Fruit fly (Drosophila melanogaster) whole organism, embryonic: ENCODE measurements around the gene CG5758.
A peak's percentile ranks its signal among the peaks of the same experiment; 100 is the strongest.

Source experiments
- Asciz ChIP-seq: fragments of 200-800 bp; sonication (Bioruptor generic); optimal IDR thresholded peaks from 2 replicates; lab custom pipeline; 2017; ENCODE audit warnings: missing biosample characterization, mild to moderate bottlenecking, missing genetic modification characterization, missing genetic modification reagents
- B-H2 ChIP-seq: fragments of 200-800 bp; sonication (Bioruptor generic); optimal IDR thresholded peaks from 2 replicates; lab custom pipeline; 2018; ENCODE audit warnings: missing biosample characterization, mild to moderate bottlenecking, missing genetic modification characterization
- Bgb ChIP-seq: fragments of 200-800 bp; sonication (Bioruptor generic); IDR thresholded peaks from 2 replicates; pipeline ENCODE4 v1.3.6; 2022; ENCODE audit warnings: missing biosample characterization, missing genetic modification characterization; ENCODE audit not compliant: partially characterized antibody
- CG10147 ChIP-seq: fragments of 200-800 bp; sonication (Bioruptor generic); optimal IDR thresholded peaks from 2 replicates; lab custom pipeline; 2019; ENCODE audit warnings: missing biosample characterization, mild to moderate bottlenecking, missing genetic modification characterization, moderate library complexity
- CG10267 ChIP-seq: fragments of 200-800 bp; sonication (Bioruptor generic); optimal IDR thresholded peaks from 2 replicates; lab custom pipeline; 2018; ENCODE audit warnings: missing biosample characterization, mild to moderate bottlenecking, missing genetic modification characterization, moderate library complexity
- CG10654 ChIP-seq: fragments of 200-800 bp; sonication (Bioruptor generic); optimal IDR thresholded peaks from 2 replicates; lab custom pipeline; 2016; ENCODE audit warnings: missing biosample characterization, missing genetic modification characterization
- CG11695 ChIP-seq: fragments of 200-800 bp; sonication (Bioruptor generic); IDR thresholded peaks from 3 replicates; pipeline ENCODE4 v1.3.6; 2022; ENCODE audit warnings: missing biosample characterization, missing genetic modification characterization
- CG12659 ChIP-seq: fragments of 200-800 bp; sonication (Bioruptor generic); optimal IDR thresholded peaks from 3 replicates; lab custom pipeline; 2017; ENCODE audit warnings: mild to moderate bottlenecking, missing biosample characterization, missing genetic modification reagents, missing genetic modification characterization
- CG12942 ChIP-seq: fragments of 200-800 bp; sonication (Bioruptor generic); optimal IDR thresholded peaks from 3 replicates; lab custom pipeline; 2016; ENCODE audit warnings: missing biosample characterization, missing genetic modification characterization
- CG13894 ChIP-seq: fragments of 200-800 bp; sonication (Bioruptor generic); optimal IDR thresholded peaks from 3 replicates; lab custom pipeline; 2018; ENCODE audit warnings: missing biosample characterization, mild to moderate bottlenecking, missing genetic modification characterization, moderate library complexity
- CG14441 ChIP-seq: fragments of 200-800 bp; sonication (Bioruptor generic); IDR thresholded peaks from 2 replicates; pipeline ENCODE4 v1.3.6; 2022; ENCODE audit warnings: missing biosample characterization, missing genetic modification characterization
- CG15269 ChIP-seq: fragments of 200-800 bp; sonication (Bioruptor generic); optimal IDR thresholded peaks from 2 replicates; lab custom pipeline; 2018; ENCODE audit warnings: missing biosample characterization, mild to moderate bottlenecking, missing genetic modification characterization, moderate library complexity
- CG15514 ChIP-seq: fragments of 200-800 bp; sonication (Bioruptor generic); optimal IDR thresholded peaks from 3 replicates; lab custom pipeline; 2017; ENCODE audit warnings: missing biosample characterization, missing genetic modification characterization, mild to moderate bottlenecking, moderate library complexity, missing genetic modification reagents
- CG2120 ChIP-seq: fragments of 200-800 bp; sonication (Bioruptor generic); optimal IDR thresholded peaks from 3 replicates; lab custom pipeline; 2016; ENCODE audit warnings: missing biosample characterization, missing genetic modification characterization
- CG3163 ChIP-seq: fragments of 200-800 bp; sonication (Bioruptor generic); optimal IDR thresholded peaks from 3 replicates; lab custom pipeline; 2016; ENCODE audit warnings: missing biosample characterization, missing genetic modification characterization
- CG5953 ChIP-seq: fragments of 200-800 bp; sonication (Bioruptor generic); IDR thresholded peaks from 2 replicates; pipeline ENCODE4 v1.3.6; 2022; ENCODE audit warnings: missing biosample characterization, missing genetic modification characterization
- CG6683 ChIP-seq: fragments of 200-800 bp; sonication (Bioruptor generic); optimal IDR thresholded peaks from 2 replicates; lab custom pipeline; 2017; ENCODE audit warnings: missing biosample characterization, mild to moderate bottlenecking, missing genetic modification characterization, missing genetic modification reagents
- CG8924 ChIP-seq: fragments of 200-800 bp; optimal IDR thresholded peaks from 3 replicates; lab custom pipeline; 2019; ENCODE audit warnings: missing biosample characterization, mild to moderate bottlenecking, missing genetic modification characterization, moderate library complexity
- CG9609 ChIP-seq: fragments of 200-800 bp; sonication (Bioruptor generic); optimal IDR thresholded peaks from 3 replicates; lab custom pipeline; 2016; ENCODE audit warnings: missing biosample characterization, missing genetic modification characterization
- D19B ChIP-seq: fragments of 200-800 bp; sonication (Bioruptor generic); optimal IDR thresholded peaks from 2 replicates; lab custom pipeline; 2017; ENCODE audit warnings: missing biosample characterization, mild to moderate bottlenecking, missing genetic modification characterization
- Dp ChIP-seq: fragments of 200-800 bp; sonication (Bioruptor generic); optimal IDR thresholded peaks from 2 replicates; lab custom pipeline; 2018; ENCODE audit warnings: missing biosample characterization, mild to moderate bottlenecking, missing genetic modification characterization, moderate library complexity
- Eip74EF ChIP-seq, 2 experiments: fragments of 200-800 bp in 1 of 2; fragments of >200 bp in 1 of 2; sonication (Bioruptor generic) in 1 of 2; optimal IDR thresholded peaks; 2 replicates each; lab custom pipeline; 2017 to 2019; ENCODE audit warnings: missing biosample characterization in 2 of 2, missing genetic modification characterization in 2 of 2, mild to moderate bottlenecking in 1 of 2, moderate library complexity in 1 of 2
- Fer2 ChIP-seq: fragments of 200-800 bp; sonication (Bioruptor generic); optimal IDR thresholded peaks from 2 replicates; lab custom pipeline; 2018; ENCODE audit warnings: missing biosample characterization, mild to moderate bottlenecking, missing genetic modification characterization, moderate library complexity
- Gug ChIP-seq: fragments of 200-800 bp; sonication (Bioruptor generic); IDR thresholded peaks from 4 replicates; pipeline ENCODE4 v1.3.6; 2022; ENCODE audit warnings: missing biosample characterization, missing genetic modification characterization
- Kr ChIP-seq: fragments of 200-800 bp; sonication (Bioruptor generic); optimal IDR thresholded peaks from 2 replicates; lab custom pipeline; 2017; ENCODE audit warnings: missing biosample characterization, mild to moderate bottlenecking, missing genetic modification characterization
- Lpt ChIP-seq: fragments of >200 bp; optimal IDR thresholded peaks from 2 replicates; lab custom pipeline; 2018; ENCODE audit warnings: missing biosample characterization, missing genetic modification characterization
- MESR4 ChIP-seq: fragments of 200-800 bp; sonication (Bioruptor generic); optimal IDR thresholded peaks from 2 replicates; lab custom pipeline; 2018; ENCODE audit warnings: missing biosample characterization, mild to moderate bottlenecking, missing genetic modification characterization, moderate library complexity
- NC2β ChIP-seq: fragments of 200-800 bp; sonication (Bioruptor generic); optimal IDR thresholded peaks from 2 replicates; lab custom pipeline; 2016; ENCODE audit warnings: missing biosample characterization, missing genetic modification characterization
- Sry-β ChIP-seq: fragments of 200-800 bp; sonication (Bioruptor generic); optimal IDR thresholded peaks from 2 replicates; lab custom pipeline; 2018; ENCODE audit warnings: missing biosample characterization, mild to moderate bottlenecking, missing genetic modification characterization, moderate library complexity
- ac ChIP-seq: fragments of 200-800 bp; sonication (Bioruptor generic); optimal IDR thresholded peaks from 3 replicates; lab custom pipeline; 2017; ENCODE audit warnings: missing biosample characterization, mild to moderate bottlenecking, missing genetic modification characterization
- crc ChIP-seq: fragments of 200-800 bp; sonication (Bioruptor generic); optimal IDR thresholded peaks from 2 replicates; lab custom pipeline; 2016; ENCODE audit warnings: missing biosample characterization, missing genetic modification characterization
- crp ChIP-seq, 2 experiments: fragments of 200-800 bp; sonication (Bioruptor generic); optimal IDR thresholded peaks; 2 replicates in 1 of 2; 3 replicates in 1 of 2; lab custom pipeline; 2017; ENCODE audit warnings: missing biosample characterization in 2 of 2, missing genetic modification characterization in 2 of 2, mild to moderate bottlenecking in 1 of 2, moderate library complexity in 1 of 2
- eyg ChIP-seq: fragments of 200-800 bp; sonication (Bioruptor generic); optimal IDR thresholded peaks from 3 replicates; lab custom pipeline; 2016; ENCODE audit warnings: missing biosample characterization, missing genetic modification characterization
- fru ChIP-seq: fragments of >200 bp; optimal IDR thresholded peaks from 2 replicates; lab custom pipeline; 2017
- hth ChIP-seq: fragments of >200 bp; optimal IDR thresholded peaks from 2 replicates; lab custom pipeline; 2017; ENCODE audit warnings: inconsistent platforms
- inv ChIP-seq: fragments of 200-800 bp; sonication (Bioruptor generic); IDR thresholded peaks from 2 replicates; pipeline ENCODE4 v1.3.6; 2022; ENCODE audit warnings: missing biosample characterization, missing genetic modification characterization; ENCODE audit not compliant: partially characterized antibody
- lov ChIP-seq, 2 experiments: fragments of 200-800 bp in 1 of 2; fragments of >200 bp in 1 of 2; sonication (Bioruptor generic) in 1 of 2; IDR thresholded peaks in 1 of 2; optimal IDR thresholded peaks in 1 of 2; 2 replicates in 1 of 2; 3 replicates in 1 of 2; pipeline versions ENCODE4 v1.3.6 to Lab custom; 2017 to 2022; ENCODE audit warnings: missing biosample characterization in 1 of 2, missing genetic modification characterization in 1 of 2
- mld ChIP-seq: fragments of 200-800 bp; sonication (Bioruptor generic); IDR thresholded peaks from 3 replicates; pipeline ENCODE4 v1.3.6; 2022; ENCODE audit warnings: missing biosample characterization, missing genetic modification characterization; ENCODE audit not compliant: partially characterized antibody
- nerfin-1 ChIP-seq: fragments of 200-800 bp; sonication (Bioruptor generic); optimal IDR thresholded peaks from 3 replicates; lab custom pipeline; 2019; ENCODE audit warnings: missing biosample characterization, mild to moderate bottlenecking, missing genetic modification characterization, moderate library complexity
- odd ChIP-seq: fragments of 200-800 bp; sonication (Bioruptor generic); optimal IDR thresholded peaks from 2 replicates; lab custom pipeline; 2017; ENCODE audit warnings: missing biosample characterization, mild to moderate bottlenecking, missing genetic modification characterization
- pfk ChIP-seq: fragments of 200-800 bp; sonication (Bioruptor generic); optimal IDR thresholded peaks from 2 replicates; lab custom pipeline; 2018; ENCODE audit warnings: missing biosample characterization, mild to moderate bottlenecking, missing genetic modification characterization, moderate library complexity
- repo ChIP-seq: fragments of 200-800 bp; sonication (Bioruptor generic); optimal IDR thresholded peaks from 2 replicates; lab custom pipeline; 2016; ENCODE audit warnings: missing biosample characterization, missing genetic modification characterization
- scrt ChIP-seq: fragments of 200-800 bp; sonication (Bioruptor generic); optimal IDR thresholded peaks from 2 replicates; lab custom pipeline; 2018; ENCODE audit warnings: missing biosample characterization, mild to moderate bottlenecking, missing genetic modification characterization, moderate library complexity
- sim ChIP-seq: fragments of 200-800 bp; sonication (Bioruptor generic); IDR thresholded peaks from 2 replicates; pipeline ENCODE4 v1.3.6; 2022; ENCODE audit warnings: missing biosample characterization, missing genetic modification characterization
- tgo ChIP-seq: fragments of 200-800 bp; sonication (Bioruptor generic); IDR thresholded peaks from 3 replicates; pipeline ENCODE4 v1.3.6; 2022; ENCODE audit warnings: missing biosample characterization, missing genetic modification characterization
- tll ChIP-seq, 2 experiments: fragments of 200-800 bp in 1 of 2; fragments of >200 bp in 1 of 2; sonication (Bioruptor generic) in 1 of 2; optimal IDR thresholded peaks; 2 replicates each; lab custom pipeline; 2017 to 2019; ENCODE audit warnings: missing biosample characterization in 2 of 2, missing genetic modification characterization in 2 of 2, mild to moderate bottlenecking in 1 of 2, moderate library complexity in 1 of 2
- zen2 ChIP-seq: fragments of 200-800 bp; sonication (Bioruptor generic); IDR thresholded peaks from 3 replicates; pipeline ENCODE4 v1.3.6; 2022; ENCODE audit warnings: missing biosample characterization, missing genetic modification characterization; ENCODE audit not compliant: partially characterized antibody

CG5758 gene

dm6 chr2L:18141471-18142345 is 21.9 kb downstream of the CG5758 start (continued):
- TF ChIP-seq Eip74EF (GFP tag; optimal IDR thresholded peaks at IDR 0.05; lab: Kevin White, UChicago) (peak in 1 of 2 experiments; percentile 41), CG14441 (GFP tag; lab: Robert Waterston, UW) (peak; percentile 51), scrt (GFP tag; lab: Kevin White, UChicago) (peak; percentile 64), MESR4 (peak; percentile 12), CG13894 (tag; lab: Kevin White, UChicago) (peak; percentile 37), hth (lab: Kevin White, UChicago) (no peak), Lpt (GFP tag; lab: Kevin White, UChicago) (no peak), CG15269 (tag; lab: Kevin White, UChicago) (peak; percentile 60), CG10654 (GFP tag; lab: Kevin White, UChicago) (peak; percentile 62), Gug (GFP tag; lab: Robert Waterston, UW) (peak; percentile 49; the same call in 2 of the 4 replicates), CG6683 (GFP tag; lab: Kevin White, UChicago) (peak; percentile 47), CG10147 (GFP tag; lab: Kevin White, UChicago) (peak; percentile 57), CG8924 (tag; lab: Kevin White, UChicago) (peak; percentile 72), tgo (peak; percentile 24; the same call in 1 of the 3 replicates), zen2 (GFP tag; lab: Robert Waterston, UW) (no peak), Dp (no peak), CG11695 (GFP tag; lab: Robert Waterston, UW) (peak; percentile 60; the same call in 2 of the 3 replicates), CG12659 (GFP tag; lab: Kevin White, UChicago) (peak; percentile 68), crc (GFP tag; lab: Kevin White, UChicago) (peak; percentile 14), lov (optimal IDR thresholded peaks at IDR 0.05; lab: Kevin White, UChicago) (no peak), lov (GFP tag; IDR thresholded peaks at IDR 0.05; lab: Robert Waterston, UW) (0 out of 3 replicates have a peak, but pooled peaks have one; percentile 26), nerfin-1 (tag; lab: Kevin White, UChicago) (peak; percentile 47), Bgb (no peak), mld (GFP tag; lab: Robert Waterston, UW) (no peak), tll (GFP tag; optimal IDR thresholded peaks at IDR 0.05; lab: Kevin White, UChicago) (no peak), CG2120 (GFP tag; lab: Kevin White, UChicago) (peak; percentile 78), repo (GFP tag; lab: Kevin White, UChicago) (no peak), CG3163 (peak; percentile 11), fru (lab: Kevin White, UChicago) (no peak), D19B (GFP tag; lab: Kevin White, UChicago) (peak; percentile 38), CG5953 (GFP tag; lab: Robert Waterston, UW) (0 out of 2 replicates have a peak, but pooled peaks have one; percentile 12), sim (no peak), B-H2 (GFP tag; lab: Kevin White, UChicago) (no peak), ac (GFP tag; lab: Kevin White, UChicago) (peak; percentile 14), Fer2 (tag; lab: Kevin White, UChicago) (no peak), odd (GFP tag; lab: Kevin White, UChicago) (peak; percentile 49), eyg (no peak), Sry-β (no peak), pfk (GFP tag; lab: Kevin White, UChicago) (no peak), Asciz (GFP tag; lab: Kevin White, UChicago) (peak; percentile 83), CG12942 (GFP tag; lab: Kevin White, UChicago) (peak; percentile 44), CG15514 (GFP tag; lab: Kevin White, UChicago) (peak; percentile 50), crp (GFP tag; optimal IDR thresholded peaks at IDR 0.05; lab: Kevin White, UChicago) (peak in 1 of 2 experiments; percentile 21), NC2β (GFP tag; lab: Kevin White, UChicago) (peak; percentile 9), Kr (GFP tag; lab: Kevin White, UChicago) (no peak), inv (no peak), CG10267 (tag; lab: Kevin White, UChicago) (peak; percentile 65), CG9609 (GFP tag; lab: Kevin White, UChicago) (no peak)
